Fruit fly (Drosophila melanogaster): ENCODE data around the gene eIF3l.

eIF3l gene

dm6 chr3L:12145709-12146694 lies at the start of gene eIF3l, which contains the start of gene Nrx-IV:
Gene eIF3l, minus strand, starts transcription at chr3L:12146097.
Gene Nrx-IV, plus strand, starts transcription at chr3L:12146519.
- TF ChIP-seq h (optimal IDR thresholded peaks at IDR 0.05) (no peak), Myc (optimal IDR thresholded peaks at IDR 0.05) (no peak), ttk (optimal IDR thresholded peaks at IDR 0.05) (no peak), Sin3A (optimal IDR thresholded peaks at IDR 0.05) (no peak), psq (optimal IDR thresholded peaks at IDR 0.05) (no peak), insv (optimal IDR thresholded peaks at IDR 0.05) (no peak)

dm6 chr3L:12193485-12193884 lies 47.6 kb upstream of the eIF3l start, which contains the start of gene thoc6:
Gene thoc6, minus strand, starts transcription at chr3L:12193688.
- TF ChIP-seq ttk (optimal IDR thresholded peaks at IDR 0.05) (no peak), h (optimal IDR thresholded peaks at IDR 0.05) (no peak), insv (optimal IDR thresholded peaks at IDR 0.05) (no peak), psq (optimal IDR thresholded peaks at IDR 0.05) (no peak), Sin3A (optimal IDR thresholded peaks at IDR 0.05) (no peak)

- TF ChIP-seq h (optimal IDR thresholded peaks at IDR 0.05), result no peak
Measured at dm6 chr3L:12190433-12190832, 44.5 kb upstream of the eIF3l start, which contains the start of gene Est-P. Gene Est-P, plus strand, starts transcription at chr3L:12190733.

- TF ChIP-seq ttk (optimal IDR thresholded peaks at IDR 0.05) (no peak), Myc (optimal IDR thresholded peaks at IDR 0.05) (no peak), insv (optimal IDR thresholded peaks at IDR 0.05) (no peak), Sin3A (optimal IDR thresholded peaks at IDR 0.05) (no peak), psq (optimal IDR thresholded peaks at IDR 0.05) (no peak), h (optimal IDR thresholded peaks at IDR 0.05) (no peak)
Measured at dm6 chr3L:12188518-12188917, 42.6 kb upstream of the eIF3l start, which contains the start of gene Est-6. Gene Est-6, plus strand, starts transcription at chr3L:12188818.

dm6 chr3L:12185336-12185735 lies 39.4 kb upstream of the eIF3l start:
- TF ChIP-seq Myc (optimal IDR thresholded peaks at IDR 0.05) (no peak), ttk (optimal IDR thresholded peaks at IDR 0.05) (no peak)

dm6 chr3L:12184564-12185034 lies 38.7 kb upstream of the eIF3l start, which contains the start of gene Miox:
Gene Miox, plus strand, starts transcription at chr3L:12184984.
- TF ChIP-seq psq (optimal IDR thresholded peaks at IDR 0.05), result no peak
- TF ChIP-seq insv (optimal IDR thresholded peaks at IDR 0.05), result no peak
- TF ChIP-seq Myc (optimal IDR thresholded peaks at IDR 0.05), result no peak
- TF ChIP-seq h (optimal IDR thresholded peaks at IDR 0.05), result no peak

dm6 chr3L:12183967-12184366 lies 38.1 kb upstream of the eIF3l start:
- TF ChIP-seq insv (optimal IDR thresholded peaks at IDR 0.05) (no peak), Sin3A (optimal IDR thresholded peaks at IDR 0.05) (no peak), psq (optimal IDR thresholded peaks at IDR 0.05) (no peak), h (optimal IDR thresholded peaks at IDR 0.05) (no peak), ttk (optimal IDR thresholded peaks at IDR 0.05) (no peak), Myc (optimal IDR thresholded peaks at IDR 0.05) (no peak)

- TF ChIP-seq ttk (optimal IDR thresholded peaks at IDR 0.05) (no peak), Myc (optimal IDR thresholded peaks at IDR 0.05) (no peak), insv (optimal IDR thresholded peaks at IDR 0.05) (no peak)
Measured at dm6 chr3L:12178847-12179437, 33.0 kb upstream of the eIF3l start.

dm6 chr3L:12177301-12177700 lies 31.4 kb upstream of the eIF3l start, which contains the start of gene CAH2:
Gene CAH2, plus strand, starts transcription at chr3L:12177601.
- TF ChIP-seq Sin3A (optimal IDR thresholded peaks at IDR 0.05) (no peak), psq (optimal IDR thresholded peaks at IDR 0.05) (no peak), insv (optimal IDR thresholded peaks at IDR 0.05) (no peak), h (optimal IDR thresholded peaks at IDR 0.05) (no peak), ttk (optimal IDR thresholded peaks at IDR 0.05) (no peak), Myc (optimal IDR thresholded peaks at IDR 0.05) (no peak)

dm6 chr3L:12175382-12175781 lies 29.5 kb upstream of the eIF3l start, which contains the start of gene Rh7:
Gene Rh7, minus strand, starts transcription at chr3L:12175482.
- TF ChIP-seq insv (optimal IDR thresholded peaks at IDR 0.05) (no peak), Sin3A (optimal IDR thresholded peaks at IDR 0.05) (no peak), h (optimal IDR thresholded peaks at IDR 0.05) (no peak), psq (optimal IDR thresholded peaks at IDR 0.05) (no peak)

- no peak for TF ChIP-seq psq (optimal IDR thresholded peaks at IDR 0.05)
- TF ChIP-seq insv (optimal IDR thresholded peaks at IDR 0.05), result no peak
- no peak for TF ChIP-seq ttk (optimal IDR thresholded peaks at IDR 0.05)
- TF ChIP-seq h (optimal IDR thresholded peaks at IDR 0.05), result no peak
- no peak for TF ChIP-seq Myc (optimal IDR thresholded peaks at IDR 0.05)
- no peak for TF ChIP-seq Sin3A (optimal IDR thresholded peaks at IDR 0.05)
Measured at dm6 chr3L:12163693-12164092, 17.8 kb upstream of the eIF3l start, which contains the start of gene CG9760. Gene CG9760, minus strand, starts transcription at chr3L:12163735.

dm6 chr3L:12163082-12163481 lies 17.2 kb upstream of the eIF3l start:
- no peak for TF ChIP-seq h (optimal IDR thresholded peaks at IDR 0.05)
- no peak for TF ChIP-seq Sin3A (optimal IDR thresholded peaks at IDR 0.05)
- no peak for TF ChIP-seq psq (optimal IDR thresholded peaks at IDR 0.05)
- no peak for TF ChIP-seq Myc (optimal IDR thresholded peaks at IDR 0.05)
- TF ChIP-seq ttk (optimal IDR thresholded peaks at IDR 0.05), result no peak
- TF ChIP-seq insv (optimal IDR thresholded peaks at IDR 0.05), result no peak

Measured in Kc167 (cell line).